Fruit fly (Drosophila melanogaster) whole organism, embryonic: ENCODE measurements around the gene awd.

Experiments
- Antp ChIP-seq: fragments of 200-800 bp; sonication (Bioruptor generic); optimal IDR thresholded peaks from 3 replicates; lab custom pipeline; 2016; ENCODE audit warnings: missing biosample characterization, missing genetic modification characterization
- Atf-2 ChIP-seq: fragments of 200-800 bp; sonication (Bioruptor generic); optimal IDR thresholded peaks from 2 replicates; lab custom pipeline; 2016; ENCODE audit warnings: missing biosample characterization, missing genetic modification characterization
- B-H2 ChIP-seq: fragments of 200-800 bp; sonication (Bioruptor generic); optimal IDR thresholded peaks from 2 replicates; lab custom pipeline; 2018; ENCODE audit warnings: missing biosample characterization, mild to moderate bottlenecking, missing genetic modification characterization
- CG10654 ChIP-seq: fragments of 200-800 bp; sonication (Bioruptor generic); optimal IDR thresholded peaks from 2 replicates; lab custom pipeline; 2016; ENCODE audit warnings: missing biosample characterization, missing genetic modification characterization
- CG11695 ChIP-seq: fragments of 200-800 bp; sonication (Bioruptor generic); IDR thresholded peaks from 3 replicates; pipeline ENCODE4 v1.3.6; 2022; ENCODE audit warnings: missing biosample characterization, missing genetic modification characterization
- CG13624 ChIP-seq: fragments of 200-800 bp; sonication (Bioruptor generic); optimal IDR thresholded peaks from 2 replicates; lab custom pipeline; 2016; ENCODE audit warnings: missing biosample characterization, missing genetic modification characterization
- CG15601 ChIP-seq: fragments of 200-800 bp; sonication (Bioruptor generic); optimal IDR thresholded peaks from 3 replicates; lab custom pipeline; 2019; ENCODE audit warnings: missing biosample characterization, mild to moderate bottlenecking, missing genetic modification characterization, moderate library complexity
- CG1603 ChIP-seq: fragments of 200-800 bp; sonication (Bioruptor generic); optimal IDR thresholded peaks from 2 replicates; lab custom pipeline; 2019; ENCODE audit warnings: missing biosample characterization, mild to moderate bottlenecking, missing genetic modification characterization, moderate library complexity
- CG16815 ChIP-seq: fragments of 200-800 bp; sonication (Bioruptor generic); optimal IDR thresholded peaks from 3 replicates; lab custom pipeline; 2017; ENCODE audit warnings: missing biosample characterization, mild to moderate bottlenecking, missing genetic modification characterization
- CG17385 ChIP-seq: fragments of 200-800 bp; sonication (Bioruptor generic); optimal IDR thresholded peaks from 3 replicates; lab custom pipeline; 2018; ENCODE audit warnings: missing biosample characterization, mild to moderate bottlenecking, missing genetic modification characterization
- CG18764 ChIP-seq: fragments of 200-800 bp; sonication (Bioruptor generic); optimal IDR thresholded peaks from 3 replicates; lab custom pipeline; 2016; ENCODE audit warnings: missing biosample characterization, missing genetic modification characterization
- CG30403 ChIP-seq: fragments of 200-800 bp; sonication (Bioruptor generic); optimal IDR thresholded peaks from 3 replicates; lab custom pipeline; 2016; ENCODE audit warnings: missing biosample characterization, missing genetic modification characterization
- CG3163 ChIP-seq: fragments of 200-800 bp; sonication (Bioruptor generic); optimal IDR thresholded peaks from 3 replicates; lab custom pipeline; 2016; ENCODE audit warnings: missing biosample characterization, missing genetic modification characterization
- CG6854 ChIP-seq: fragments of 200-800 bp; sonication (Bioruptor generic); optimal IDR thresholded peaks from 3 replicates; lab custom pipeline; 2017; ENCODE audit warnings: missing biosample characterization, mild to moderate bottlenecking, missing genetic modification characterization
- CHES-1-like ChIP-seq: fragments of 200-800 bp; sonication (Bioruptor generic); optimal IDR thresholded peaks from 2 replicates; lab custom pipeline; 2016; ENCODE audit warnings: missing biosample characterization, missing genetic modification characterization
- Camta ChIP-seq: fragments of 200-800 bp; sonication (Bioruptor generic); optimal IDR thresholded peaks from 2 replicates; lab custom pipeline; 2016; ENCODE audit warnings: missing biosample characterization, missing genetic modification characterization
- Dfd ChIP-seq, 2 experiments: fragments of >200 bp; optimal IDR thresholded peaks; 2 replicates each; lab custom pipeline; 2017; ENCODE audit warnings: missing biosample characterization in 2 of 2, missing genetic modification characterization in 2 of 2
- ERR ChIP-seq: fragments of 200-800 bp; sonication (Bioruptor generic); optimal IDR thresholded peaks from 2 replicates; lab custom pipeline; 2016; ENCODE audit warnings: missing biosample characterization, missing genetic modification characterization
- Ets65A ChIP-seq: fragments of 200-800 bp; sonication (Bioruptor generic); peaks from one replicate; lab custom pipeline; 2016; ENCODE audit warnings: missing biosample characterization, missing genetic modification characterization
- Hr39 ChIP-seq: fragments of >200 bp; optimal IDR thresholded peaks from 2 replicates; lab custom pipeline; 2017
- Hsf ChIP-seq: fragments of 200-800 bp; sonication (Bioruptor generic); optimal IDR thresholded peaks from 3 replicates; lab custom pipeline; 2016; ENCODE audit warnings: missing biosample characterization, missing genetic modification characterization
- NC2β ChIP-seq: fragments of 200-800 bp; sonication (Bioruptor generic); optimal IDR thresholded peaks from 2 replicates; lab custom pipeline; 2016; ENCODE audit warnings: missing biosample characterization, missing genetic modification characterization
- Oli ChIP-seq: fragments of 200-800 bp; sonication (Bioruptor generic); optimal IDR thresholded peaks from 2 replicates; lab custom pipeline; 2018; ENCODE audit warnings: missing biosample characterization, mild to moderate bottlenecking, missing genetic modification characterization, moderate library complexity
- Rx ChIP-seq: fragments of 200-800 bp; sonication (Bioruptor generic); IDR thresholded peaks from 2 replicates; pipeline ENCODE4 v1.3.6; 2022; ENCODE audit warnings: missing biosample characterization, missing genetic modification characterization
- Sry-β ChIP-seq: fragments of 200-800 bp; sonication (Bioruptor generic); optimal IDR thresholded peaks from 2 replicates; lab custom pipeline; 2018; ENCODE audit warnings: missing biosample characterization, mild to moderate bottlenecking, missing genetic modification characterization, moderate library complexity
- bab2 ChIP-seq: fragments of 200-800 bp; sonication (Bioruptor generic); optimal IDR thresholded peaks from 2 replicates; lab custom pipeline; 2016; ENCODE audit warnings: missing biosample characterization, missing genetic modification characterization
- bsh ChIP-seq, 2 experiments: fragments of 200-800 bp; sonication (Bioruptor generic); optimal IDR thresholded peaks; 2 replicates each; lab custom pipeline; 2017 to 2018; ENCODE audit warnings: mild to moderate bottlenecking in 2 of 2, missing biosample characterization in 2 of 2, missing genetic modification characterization in 2 of 2, moderate library complexity in 1 of 2
- chif ChIP-seq, 2 experiments: fragments of 200-800 bp; sonication (Bioruptor generic); optimal IDR thresholded peaks; 3 replicates each; lab custom pipeline; 2016; ENCODE audit warnings: missing biosample characterization in 2 of 2, missing genetic modification characterization in 2 of 2
- crc ChIP-seq: fragments of 200-800 bp; sonication (Bioruptor generic); optimal IDR thresholded peaks from 2 replicates; lab custom pipeline; 2016; ENCODE audit warnings: missing biosample characterization, missing genetic modification characterization
- da ChIP-seq: fragments of 200-800 bp; sonication (Bioruptor generic); optimal IDR thresholded peaks from 2 replicates; lab custom pipeline; 2016; ENCODE audit warnings: missing biosample characterization, missing genetic modification characterization
- danr ChIP-seq: fragments of 200-800 bp; sonication (Bioruptor generic); IDR thresholded peaks from 2 replicates; pipeline ENCODE4 v1.3.6; 2022; ENCODE audit warnings: missing biosample characterization, missing genetic modification characterization
- ems ChIP-seq: fragments of 200-800 bp; sonication (Bioruptor generic); optimal IDR thresholded peaks from 3 replicates; lab custom pipeline; 2016; ENCODE audit warnings: missing biosample characterization, missing genetic modification characterization
- gcm ChIP-seq: fragments of 200-800 bp; sonication (Bioruptor generic); optimal IDR thresholded peaks from 2 replicates; lab custom pipeline; 2019; ENCODE audit warnings: missing biosample characterization, mild to moderate bottlenecking, missing genetic modification characterization, moderate library complexity
- gcm2 ChIP-seq: fragments of 200-800 bp; sonication (Bioruptor generic); optimal IDR thresholded peaks from 2 replicates; lab custom pipeline; 2016; ENCODE audit warnings: missing biosample characterization, missing genetic modification characterization
- gt ChIP-seq: fragments of 200-800 bp; sonication (Bioruptor generic); IDR thresholded peaks from 2 replicates; pipeline ENCODE4 v1.3.6; 2022; ENCODE audit warnings: missing biosample characterization, missing genetic modification characterization
- hkb ChIP-seq, 2 experiments: fragments of 200-800 bp in 1 of 2; fragments of >200 bp in 1 of 2; sonication (Bioruptor generic) in 1 of 2; IDR thresholded peaks in 1 of 2; optimal IDR thresholded peaks in 1 of 2; 2 replicates each; pipeline versions ENCODE4 v1.3.6 to Lab custom; 2017 to 2022; ENCODE audit warnings: missing biosample characterization in 1 of 2, missing genetic modification characterization in 1 of 2
- inv ChIP-seq: fragments of 200-800 bp; sonication (Bioruptor generic); IDR thresholded peaks from 2 replicates; pipeline ENCODE4 v1.3.6; 2022; ENCODE audit warnings: missing biosample characterization, missing genetic modification characterization; ENCODE audit not compliant: partially characterized antibody
- klu ChIP-seq: fragments of 200-800 bp; sonication (Bioruptor generic); IDR thresholded peaks from 2 replicates; pipeline ENCODE4 v1.3.6; 2022; ENCODE audit warnings: missing biosample characterization, missing genetic modification characterization
- mld ChIP-seq: fragments of 200-800 bp; sonication (Bioruptor generic); IDR thresholded peaks from 3 replicates; pipeline ENCODE4 v1.3.6; 2022; ENCODE audit warnings: missing biosample characterization, missing genetic modification characterization; ENCODE audit not compliant: partially characterized antibody
- otp ChIP-seq: fragments of 200-800 bp; sonication (Bioruptor generic); IDR thresholded peaks from 3 replicates; pipeline ENCODE4, ENCODE4 v1.3.6; 2022; ENCODE audit warnings: missing biosample characterization, missing genetic modification characterization
- pb ChIP-seq: fragments of 200-800 bp; sonication (Bioruptor generic); optimal IDR thresholded peaks from 3 replicates; lab custom pipeline; 2016; ENCODE audit warnings: missing biosample characterization, missing genetic modification characterization
- prd ChIP-seq, 3 experiments: fragments of >200 bp in 2 of 3; fragments of 200-800 bp in 1 of 3; sonication (Bioruptor generic) in 1 of 3; optimal IDR thresholded peaks in 2 of 3; IDR thresholded peaks in 1 of 3; 2 replicates in 2 of 3; 3 replicates in 1 of 3; pipeline versions ENCODE4 v1.3.6 to Lab custom; 2017 to 2022; ENCODE audit warnings: missing biosample characterization in 1 of 3, missing genetic modification characterization in 1 of 3
- scrt ChIP-seq: fragments of 200-800 bp; sonication (Bioruptor generic); optimal IDR thresholded peaks from 2 replicates; lab custom pipeline; 2018; ENCODE audit warnings: missing biosample characterization, mild to moderate bottlenecking, missing genetic modification characterization, moderate library complexity
- slbo ChIP-seq: fragments of 200-800 bp; sonication (Bioruptor generic); IDR thresholded peaks from 2 replicates; pipeline ENCODE4 v1.3.6; 2022; ENCODE audit warnings: missing biosample characterization, missing genetic modification characterization
- slou ChIP-seq: fragments of 200-800 bp; sonication (Bioruptor generic); optimal IDR thresholded peaks from 3 replicates; lab custom pipeline; 2016; ENCODE audit warnings: missing biosample characterization, missing genetic modification characterization
- stwl ChIP-seq: fragments of 200-800 bp; sonication (Bioruptor generic); optimal IDR thresholded peaks from 3 replicates; lab custom pipeline; 2018; ENCODE audit warnings: missing biosample characterization, mild to moderate bottlenecking, missing genetic modification characterization, moderate library complexity
- tll ChIP-seq, 2 experiments: fragments of 200-800 bp in 1 of 2; fragments of >200 bp in 1 of 2; sonication (Bioruptor generic) in 1 of 2; optimal IDR thresholded peaks; 2 replicates each; lab custom pipeline; 2017 to 2019; ENCODE audit warnings: missing biosample characterization in 2 of 2, missing genetic modification characterization in 2 of 2, mild to moderate bottlenecking in 1 of 2, moderate library complexity in 1 of 2
- tup ChIP-seq: fragments of 200-800 bp; sonication (Bioruptor generic); optimal IDR thresholded peaks from 2 replicates; lab custom pipeline; 2016; ENCODE audit warnings: missing biosample characterization, mild to moderate bottlenecking, missing genetic modification characterization, moderate library complexity
- vfl ChIP-seq: fragments of 200-800 bp; sonication (Bioruptor generic); optimal IDR thresholded peaks from 2 replicates; lab custom pipeline; 2016; ENCODE audit warnings: missing biosample characterization, missing genetic modification characterization
- zfh1 ChIP-seq: fragments of 200-800 bp; sonication (Bioruptor generic); IDR thresholded peaks from 3 replicates; pipeline ENCODE4 v1.3.6; 2022; ENCODE audit warnings: missing biosample characterization, missing genetic modification characterization

The awd gene

DNA sequence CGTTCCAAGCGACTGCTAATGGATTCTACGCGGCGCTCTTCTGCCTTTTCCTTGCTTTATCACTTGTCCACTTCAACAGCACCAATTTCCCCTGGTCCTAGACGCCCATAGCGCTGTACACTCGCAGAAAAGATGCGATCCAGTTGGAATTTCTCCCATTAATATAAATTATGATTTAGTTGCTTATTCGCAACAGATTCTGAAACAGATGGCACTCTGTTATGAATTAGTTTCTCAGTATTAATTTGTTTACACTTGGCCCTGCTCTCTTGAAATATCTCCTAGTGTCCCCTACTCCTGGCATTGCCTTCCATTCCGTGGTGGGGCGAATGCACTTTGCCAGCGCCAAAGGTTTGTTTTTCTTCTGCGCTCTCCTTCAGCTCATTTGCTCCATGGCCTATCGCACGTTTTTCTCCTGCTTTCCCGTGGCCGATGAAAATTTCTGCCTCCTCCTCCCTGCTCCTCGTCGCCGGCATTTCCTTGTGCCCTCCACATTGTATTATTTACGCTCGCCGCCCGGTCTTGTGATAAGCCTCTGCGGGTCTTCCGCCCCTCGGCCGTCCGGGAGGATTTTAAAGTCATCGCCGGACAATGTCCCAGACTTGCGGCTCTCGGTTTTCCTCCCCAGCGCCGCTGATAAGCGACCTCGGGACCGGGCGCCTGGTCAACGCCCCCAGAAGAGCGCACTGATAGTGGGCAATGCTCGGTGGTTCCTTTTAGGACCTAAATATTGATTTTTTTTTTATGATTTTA lies 39.6 kb downstream of the awd start (continued):
- no peak for TF ChIP-seq vfl
- no peak for TF ChIP-seq hkb (optimal IDR thresholded peaks at IDR 0.05; lab: Kevin White, UChicago)
- no peak for TF ChIP-seq hkb (GFP tag; IDR thresholded peaks at IDR 0.05; lab: Robert Waterston, UW)
- TF ChIP-seq mld (GFP tag; lab: Robert Waterston, UW), result no peak
- no peak for TF ChIP-seq tup (GFP tag; lab: Kevin White, UChicago)
- TF ChIP-seq inv, result no peak
- TF ChIP-seq CG18764 (GFP tag; lab: Kevin White, UChicago), result no peak
- peak; percentile 3 to 77 for TF ChIP-seq bsh (GFP tag; optimal IDR thresholded peaks at IDR 0.05; lab: Kevin White, UChicago)
- peak; percentile 39 for TF ChIP-seq CG1603 (tag; lab: Kevin White, UChicago)
- TF ChIP-seq Dfd (GFP tag; optimal IDR thresholded peaks at IDR 0.05; lab: Kevin White, UChicago), result no peak
- TF ChIP-seq slou (GFP tag; lab: Kevin White, UChicago), result no peak
- TF ChIP-seq B-H2 (GFP tag; lab: Kevin White, UChicago), result no peak
- peak; percentile 48 for TF ChIP-seq CG16815 (GFP tag; lab: Kevin White, UChicago)
- no peak for TF ChIP-seq prd (optimal IDR thresholded peaks at IDR 0.05; lab: Kevin White, UChicago)
- TF ChIP-seq prd (GFP tag; IDR thresholded peaks at IDR 0.05; lab: Robert Waterston, UW), result peak; percentile 62; the same call in 2 of the 3 replicates
- TF ChIP-seq crc, result no peak
- no peak for TF ChIP-seq CG13624
- TF ChIP-seq otp (GFP tag; lab: Robert Waterston, UW), result no peak
- TF ChIP-seq danr (GFP tag; lab: Robert Waterston, UW), result no peak
- peak; percentile 50; the same call in 1 of the 2 replicates for TF ChIP-seq Rx (GFP tag; lab: Robert Waterston, UW)
- TF ChIP-seq Antp (GFP tag; lab: Kevin White, UChicago), result no peak
- TF ChIP-seq gt (GFP tag; lab: Robert Waterston, UW), result no peak
- peak; percentile 75 for TF ChIP-seq zfh1 (GFP tag; lab: Robert Waterston, UW)
- no peak for TF ChIP-seq da (GFP tag; lab: Kevin White, UChicago)
- TF ChIP-seq CG15601, result no peak
- no peak for TF ChIP-seq gcm2 (GFP tag; lab: Kevin White, UChicago)
- TF ChIP-seq CG11695 (GFP tag; lab: Robert Waterston, UW), result 0 out of 3 replicates have a peak, but pooled peaks have one; percentile 24
- TF ChIP-seq klu, result no peak
- TF ChIP-seq Hr39 (lab: Kevin White, UChicago), result no peak
- no peak for TF ChIP-seq ERR (GFP tag; lab: Kevin White, UChicago)
- TF ChIP-seq Atf-2, result no peak
- no peak for TF ChIP-seq Ets65A (GFP tag; lab: Kevin White, UChicago)
- TF ChIP-seq ems (GFP tag; lab: Kevin White, UChicago), result no peak
- no peak for TF ChIP-seq Sry-β (GFP tag; lab: Kevin White, UChicago)
- no peak for TF ChIP-seq Hsf (GFP tag; lab: Kevin White, UChicago)
- no peak for TF ChIP-seq CG30403 (GFP tag; lab: Kevin White, UChicago)
- TF ChIP-seq stwl (tag; lab: Kevin White, UChicago), result peak; percentile 9
- no peak for TF ChIP-seq CHES-1-like (GFP tag; lab: Kevin White, UChicago)
- TF ChIP-seq Camta (GFP tag; lab: Kevin White, UChicago), result no peak
- no peak for TF ChIP-seq CG3163 (GFP tag; lab: Kevin White, UChicago)
- no peak for TF ChIP-seq pb
- no peak for TF ChIP-seq CG10654
- no peak for TF ChIP-seq gcm
- TF ChIP-seq tll (GFP tag; optimal IDR thresholded peaks at IDR 0.05; lab: Kevin White, UChicago), result no peak
- TF ChIP-seq scrt (GFP tag; lab: Kevin White, UChicago), result no peak
- TF ChIP-seq bab2, result no peak
- peak; percentile 16 to 23 for TF ChIP-seq chif (GFP tag; optimal IDR thresholded peaks at IDR 0.05; lab: Kevin White, UChicago)
- no peak for TF ChIP-seq slbo
- no peak for TF ChIP-seq NC2β (GFP tag; lab: Kevin White, UChicago)
- TF ChIP-seq Oli, result no peak
- no peak for TF ChIP-seq CG6854 (GFP tag; lab: Kevin White, UChicago)
- no peak for TF ChIP-seq CG17385 (GFP tag; lab: Kevin White, UChicago)
